Worm (Caenorhabditis elegans) whole organism, young adult: ENCODE results near the gene srx-8.

ENCODE experiments used
- B0035.1 ChIP-seq: sonication (generic microtip); optimal IDR thresholded peaks from 2 replicates; lab custom pipeline; 2016; ENCODE audit warnings: missing genetic modification characterization, mild to moderate bottlenecking, missing compliant biosample characterization, missing genotype, missing genetic modification reagents
- B0261.1 ChIP-seq: sonication (generic microtip); optimal IDR thresholded peaks from 2 replicates; lab custom pipeline; 2016; ENCODE audit warnings: mild to moderate bottlenecking, missing genetic modification characterization, moderate library complexity, missing compliant biosample characterization
- C17E4.6 ChIP-seq: fragments of 200-800 bp; sonication (Bioruptor generic); IDR thresholded peaks from 2 replicates; pipeline ENCODE4 v1.3.6; 2022; ENCODE audit warnings: missing genetic modification reagents, missing genetic modification characterization, missing compliant biosample characterization
- F10E7.11 ChIP-seq: sonication (generic microtip); optimal IDR thresholded peaks from 2 replicates; lab custom pipeline; 2017; ENCODE audit warnings: mild to moderate bottlenecking, missing genetic modification characterization, moderate library complexity, missing compliant biosample characterization
- F37B4.10 ChIP-seq: fragments of 200-800 bp; sonication (Bioruptor generic); IDR thresholded peaks from 2 replicates; pipeline ENCODE4 v1.3.6; 2022; ENCODE audit warnings: missing genetic modification characterization, missing compliant biosample characterization
- F49E8.2 ChIP-seq: sonication (generic microtip); optimal IDR thresholded peaks from 3 replicates; lab custom pipeline; 2017; ENCODE audit warnings: missing genetic modification characterization, mild to moderate bottlenecking, missing compliant biosample characterization, antibody characterized with exemption, moderate library complexity; ENCODE audit not compliant: insufficient read depth
- F52B5.7 ChIP-seq: sonication (generic microtip); optimal IDR thresholded peaks from 2 replicates; lab custom pipeline; 2016; ENCODE audit warnings: mild to moderate bottlenecking, missing genetic modification characterization, missing compliant biosample characterization
- T07F8.4 ChIP-seq: sonication (generic microtip); optimal IDR thresholded peaks from 2 replicates; lab custom pipeline; 2016; ENCODE audit warnings: mild to moderate bottlenecking, missing genetic modification characterization, moderate library complexity, missing compliant biosample characterization
- Y53F4B.3 ChIP-seq: fragments of 200-800 bp; sonication (Bioruptor generic); IDR thresholded peaks from 2 replicates; pipeline ENCODE4 v1.3.6; 2022; ENCODE audit warnings: missing genetic modification reagents, missing genetic modification characterization, missing compliant biosample characterization
- Y53G8AR.9 ChIP-seq: fragments of 200-800 bp; sonication (Bioruptor generic); conservative IDR thresholded peaks from 2 replicates; pipeline ENCODE4 v1.3.6; 2022; ENCODE audit warnings: missing genetic modification reagents, missing genetic modification characterization, missing compliant biosample characterization
- Y56A3A.18 ChIP-seq: fragments of 200-800 bp; sonication (Bioruptor generic); IDR thresholded peaks from 2 replicates; pipeline ENCODE4 v1.3.6; 2022; ENCODE audit warnings: missing genetic modification reagents, missing genetic modification characterization, missing compliant biosample characterization
- Y79H2A.3 ChIP-seq: fragments of 200-800 bp; sonication (Bioruptor generic); conservative IDR thresholded peaks from 2 replicates; pipeline ENCODE4 v1.3.6; 2022; ENCODE audit warnings: missing genetic modification reagents, missing genetic modification characterization, missing compliant biosample characterization
- ZK185.1 ChIP-seq: sonication (generic microtip); optimal IDR thresholded peaks from 2 replicates; lab custom pipeline; 2016; ENCODE audit warnings: mild to moderate bottlenecking, missing genetic modification characterization, missing compliant biosample characterization; ENCODE audit not compliant: poor library complexity, severe bottlenecking
- akir-1 ChIP-seq: fragments of 200-800 bp; sonication (Bioruptor generic); optimal IDR thresholded peaks from 2 replicates; lab custom pipeline; 2018; ENCODE audit warnings: mild to moderate bottlenecking, missing genetic modification characterization, moderate library complexity, missing compliant biosample characterization
- ama-1 ChIP-seq, 3 experiments: fragments of 150-350 bp in 1 of 3; sonication (generic microtip) in 2 of 3; optimal IDR thresholded peaks; 2 replicates each; lab custom pipeline; 2014 to 2018; ENCODE audit warnings: missing biosample characterization in 2 of 3, missing genetic modification characterization in 2 of 3, missing genetic modification reagents in 2 of 3
- ccch-3 ChIP-seq: fragments of 200-800 bp; sonication (Bioruptor generic); optimal IDR thresholded peaks from 2 replicates; lab custom pipeline; 2018; ENCODE audit warnings: mild to moderate bottlenecking, missing genetic modification characterization, missing compliant biosample characterization
- ceh-100 ChIP-seq: fragments of 200-800 bp; sonication (Bioruptor generic); IDR thresholded peaks from 2 replicates; pipeline ENCODE4 v1.3.6; 2022; ENCODE audit warnings: missing genetic modification reagents, missing genetic modification characterization, missing compliant biosample characterization
- ceh-79 ChIP-seq: sonication (generic microtip); optimal IDR thresholded peaks from 2 replicates; lab custom pipeline; 2017; ENCODE audit warnings: mild to moderate bottlenecking, missing genetic modification characterization, missing compliant biosample characterization
- ceh-91 ChIP-seq: fragments of 200-800 bp; sonication (Bioruptor generic); IDR thresholded peaks from 2 replicates; pipeline ENCODE4 v1.3.6; 2022; ENCODE audit warnings: missing genetic modification reagents, missing genetic modification characterization, missing compliant biosample characterization
- die-1 ChIP-seq: sonication (generic microtip); optimal IDR thresholded peaks from 2 replicates; lab custom pipeline; 2016; ENCODE audit warnings: missing genotype, mild to moderate bottlenecking, missing genetic modification characterization, missing compliant biosample characterization
- dox-1 ChIP-seq: fragments of 200-800 bp; sonication (Bioruptor generic); IDR thresholded peaks from 2 replicates; pipeline ENCODE4 v1.3.6; 2022; ENCODE audit warnings: missing genetic modification reagents, missing genetic modification characterization, missing compliant biosample characterization
- dpff-1 ChIP-seq: sonication (generic microtip); optimal IDR thresholded peaks from 2 replicates; lab custom pipeline; 2017; ENCODE audit warnings: mild to moderate bottlenecking, missing genetic modification characterization, missing compliant biosample characterization
- ekl-4 ChIP-seq: fragments of 200-800 bp; sonication (Bioruptor generic); IDR thresholded peaks from 2 replicates; pipeline ENCODE4 v1.3.6; 2022; ENCODE audit warnings: missing genetic modification reagents, missing genetic modification characterization, missing compliant biosample characterization
- ets-4 ChIP-seq: fragments of 200-800 bp; sonication (Bioruptor generic); optimal IDR thresholded peaks from 2 replicates; lab custom pipeline; 2018; ENCODE audit warnings: mild to moderate bottlenecking, missing genetic modification characterization, missing compliant biosample characterization
- hmg-1.2 ChIP-seq: fragments of 200-800 bp; sonication (Bioruptor generic); IDR thresholded peaks from 2 replicates; pipeline ENCODE4 v1.3.6; 2022; ENCODE audit warnings: missing genetic modification reagents, missing genetic modification characterization, missing compliant biosample characterization
- hrde-1 ChIP-seq: sonication (generic microtip); optimal IDR thresholded peaks from 2 replicates; lab custom pipeline; 2016; ENCODE audit warnings: missing genetic modification characterization, mild to moderate bottlenecking, missing compliant biosample characterization, moderate library complexity, missing genotype, missing genetic modification reagents, borderline replicate concordance
- lag-1 ChIP-seq: fragments of 200-800 bp; sonication (Bioruptor generic); IDR thresholded peaks from 2 replicates; pipeline ENCODE4 v1.3.6; 2022; ENCODE audit warnings: missing genetic modification reagents, missing genetic modification characterization, missing compliant biosample characterization
- let-526 ChIP-seq: fragments of 200-800 bp; sonication (Bioruptor generic); IDR thresholded peaks from 2 replicates; pipeline ENCODE4 v1.3.6; 2022; ENCODE audit warnings: missing genetic modification reagents, missing genetic modification characterization, missing compliant biosample characterization
- lsl-1 ChIP-seq: fragments of 200-800 bp; sonication (Bioruptor generic); optimal IDR thresholded peaks from 2 replicates; lab custom pipeline; 2018; ENCODE audit warnings: mild to moderate bottlenecking, missing genetic modification characterization, moderate library complexity, missing compliant biosample characterization
- mel-28 ChIP-seq: sonication (generic microtip); optimal IDR thresholded peaks from 2 replicates; lab custom pipeline; 2016; ENCODE audit warnings: borderline replicate concordance, mild to moderate bottlenecking, missing genetic modification characterization, missing compliant biosample characterization
- mes-4 ChIP-seq: sonication (generic microtip); optimal IDR thresholded peaks from 2 replicates; lab custom pipeline; 2016; ENCODE audit warnings: missing genotype, missing genetic modification characterization, missing compliant biosample characterization
- nhr-80 ChIP-seq: sonication (generic microtip); optimal IDR thresholded peaks from 2 replicates; lab custom pipeline; 2016; ENCODE audit warnings: missing genetic modification characterization, missing compliant biosample characterization
- nhr-90 ChIP-seq: sonication (generic microtip); optimal IDR thresholded peaks from 2 replicates; lab custom pipeline; 2016; ENCODE audit warnings: missing genotype, mild to moderate bottlenecking, missing genetic modification characterization, missing compliant biosample characterization
- pbrm-1 ChIP-seq: fragments of 200-800 bp; sonication (Bioruptor generic); IDR thresholded peaks from 2 replicates; pipeline ENCODE4 v1.3.6; 2022; ENCODE audit warnings: missing genetic modification reagents, missing genetic modification characterization, missing compliant biosample characterization
- pha-4 ChIP-seq: fragments of 150-350 bp; sonication (generic microtip); optimal IDR thresholded peaks from 2 replicates; lab custom pipeline; 2014; ENCODE audit warnings: missing biosample characterization, missing genetic modification reagents, missing genetic modification characterization
- rpc-1 ChIP-seq, 2 experiments: fragments of 150-350 bp in 1 of 2; sonication (generic microtip) in 1 of 2; optimal IDR thresholded peaks; 2 replicates each; lab custom pipeline; 2014 to 2018; ENCODE audit warnings: missing biosample characterization in 1 of 2, missing genetic modification characterization in 1 of 2, missing genetic modification reagents in 1 of 2, missing genotype in 1 of 2
- sdz-38 ChIP-seq: sonication (generic microtip); optimal IDR thresholded peaks from 2 replicates; lab custom pipeline; 2016; ENCODE audit warnings: missing genotype, missing genetic modification characterization, missing compliant biosample characterization
- snpc-3.4 ChIP-seq: sonication (generic microtip); optimal IDR thresholded peaks from 2 replicates; lab custom pipeline; 2017; ENCODE audit warnings: missing genetic modification characterization, mild to moderate bottlenecking, missing compliant biosample characterization, antibody characterized with exemption, moderate library complexity, missing genotype, missing genetic modification reagents
- unc-130 ChIP-seq: sonication (generic microtip); optimal IDR thresholded peaks from 2 replicates; lab custom pipeline; 2016; ENCODE audit warnings: missing genetic modification reagents, missing genetic modification characterization, missing compliant biosample characterization
- zfh-2 ChIP-seq: fragments of 200-800 bp; sonication (Bioruptor generic); conservative IDR thresholded peaks from 2 replicates; pipeline ENCODE4 v1.3.6; 2022; ENCODE audit warnings: missing genetic modification reagents, missing genetic modification characterization, missing compliant biosample characterization
- ztf-25 ChIP-seq: fragments of 200-800 bp; sonication (Bioruptor generic); IDR thresholded peaks from 2 replicates; pipeline ENCODE4 v1.3.6; 2022; ENCODE audit warnings: missing genetic modification reagents, missing genetic modification characterization, missing compliant biosample characterization
- ztf-28 ChIP-seq: fragments of 200-800 bp; sonication (Bioruptor generic); IDR thresholded peaks from 2 replicates; pipeline ENCODE4 v1.3.6; 2022; ENCODE audit warnings: missing genetic modification reagents, missing genetic modification characterization, missing compliant biosample characterization
- ztf-6 ChIP-seq: fragments of 200-800 bp; sonication (Bioruptor generic); IDR thresholded peaks from 2 replicates; pipeline ENCODE4 v1.3.6; 2022; ENCODE audit warnings: missing genetic modification reagents, missing genetic modification characterization, missing compliant biosample characterization

Gene srx-8

ce11 chrV:598626-599025 is 42.7 kb upstream of the srx-8 start:
- no peak for TF ChIP-seq lsl-1 (GFP tag; lab: Kevin White, UChicago)
- no peak for TF ChIP-seq C17E4.6 (GFP tag; lab: Robert Waterston, UW)
- TF ChIP-seq ccch-3 (GFP tag; lab: Kevin White, UChicago) = no peak
- no peak for TF ChIP-seq F10E7.11 (tag; lab: Kevin White, UChicago)
- no peak for TF ChIP-seq F37B4.10
- no peak for TF ChIP-seq mel-28 (tag; lab: Kevin White, UChicago)
- TF ChIP-seq ztf-28 (GFP tag; lab: Robert Waterston, UW) = no peak
- TF ChIP-seq lag-1 (GFP tag; lab: Robert Waterston, UW) = no peak
- no peak for TF ChIP-seq Y53G8AR.9
- no peak for TF ChIP-seq ZK185.1
- no peak for TF ChIP-seq ama-1 (optimal IDR thresholded peaks at IDR 0.05; lab: Kevin White, UChicago)
- no peak for TF ChIP-seq ama-1 (GFP tag; optimal IDR thresholded peaks at IDR 0.05; lab: Kevin White, UChicago)
- no peak for TF ChIP-seq die-1

- no peak for TF ChIP-seq unc-130
- TF ChIP-seq nhr-80 (tag; lab: Kevin White, UChicago) = no peak
- no peak for TF ChIP-seq B0261.1 (tag; lab: Kevin White, UChicago)
- TF ChIP-seq hrde-1 = no peak
- no peak for TF ChIP-seq dox-1 (GFP tag; lab: Robert Waterston, UW)
- no peak for TF ChIP-seq pbrm-1 (GFP tag; lab: Robert Waterston, UW)
- no peak for TF ChIP-seq Y56A3A.18 (GFP tag; lab: Robert Waterston, UW)
- TF ChIP-seq lag-1 (GFP tag; lab: Robert Waterston, UW) = no peak
- TF ChIP-seq let-526 (GFP tag; lab: Robert Waterston, UW) = no peak
- no peak for TF ChIP-seq hmg-1.2 (GFP tag; lab: Robert Waterston, UW)
- TF ChIP-seq dpff-1 (tag; lab: Kevin White, UChicago) = no peak
- no peak for TF ChIP-seq ztf-28 (GFP tag; lab: Robert Waterston, UW)
- TF ChIP-seq T07F8.4 (tag; lab: Kevin White, UChicago) = no peak
- no peak for TF ChIP-seq ceh-100
- TF ChIP-seq zfh-2 (GFP tag; lab: Robert Waterston, UW) = no peak
- TF ChIP-seq rpc-1 (optimal IDR thresholded peaks at IDR 0.05; lab: Kevin White, UChicago) = no peak
- no peak for TF ChIP-seq rpc-1 (tag; optimal IDR thresholded peaks at IDR 0.05; lab: Kevin White, UChicago)
- no peak for TF ChIP-seq Y79H2A.3
- no peak for TF ChIP-seq snpc-3.4 (tag; lab: Kevin White, UChicago)
- no peak for TF ChIP-seq ceh-91
- TF ChIP-seq pha-4 = no peak
These were observed 41.9 kb upstream of the srx-8 start for ce11 chrV:597823-598222.

- TF ChIP-seq akir-1 (no peak), mes-4 (tag; lab: Kevin White, UChicago) (no peak), F49E8.2 (tag; lab: Kevin White, UChicago) (no peak), nhr-90 (tag; lab: Kevin White, UChicago) (no peak), sdz-38 (tag; lab: Kevin White, UChicago) (no peak), ets-4 (GFP tag; lab: Kevin White, UChicago) (no peak), Y53F4B.3 (GFP tag; lab: Robert Waterston, UW) (no peak), ekl-4 (GFP tag; lab: Robert Waterston, UW) (no peak), lag-1 (GFP tag; lab: Robert Waterston, UW) (no peak), F52B5.7 (tag; lab: Kevin White, UChicago) (no peak), ztf-6 (GFP tag; lab: Robert Waterston, UW) (no peak), ceh-79 (tag; lab: Kevin White, UChicago) (no peak), ztf-25 (GFP tag; lab: Robert Waterston, UW) (no peak), B0035.1 (tag; lab: Kevin White, UChicago) (no peak)
These were observed 41.0 kb upstream of the srx-8 start for ce11 chrV:596923-597322.
